Worm (Caenorhabditis elegans) whole organism, L4/young adult: ENCODE results near the gene srh-80.

Source experiments
- W03F9.2 ChIP-seq: fragments of 150-350 bp; optimal IDR thresholded peaks from 2 replicates; lab custom pipeline; 2014; ENCODE audit warnings: missing biosample characterization, missing genetic modification characterization
- dao-5 ChIP-seq: sonication (generic microtip); optimal IDR thresholded peaks from 2 replicates; lab custom pipeline; 2016; ENCODE audit warnings: missing genotype, missing genetic modification characterization, moderate library complexity, missing compliant biosample characterization
- him-1 ChIP-seq: sonication (generic microtip); optimal IDR thresholded peaks from 2 replicates; lab custom pipeline; 2016; ENCODE audit warnings: missing genotype, missing genetic modification reagents, missing genetic modification characterization, missing compliant biosample characterization

ce11 chrV:194760-195159 is 25.0 kb upstream of the srh-80 start:
- TF ChIP-seq him-1 (no peak), W03F9.2 (tag; lab: Kevin White, UChicago) (no peak), dao-5 (tag; lab: Kevin White, UChicago) (no peak)
